Fruit fly (Drosophila melanogaster) whole organism, adult: ENCODE data around the gene Mhc.

ENCODE experiments used
- CG11617 ChIP-seq: fragments of 200-800 bp; sonication (Bioruptor generic); optimal IDR thresholded peaks from 2 replicates; lab custom pipeline; 2017; ENCODE audit warnings: mild to moderate bottlenecking, missing biosample characterization, missing genetic modification reagents, missing genetic modification characterization
- CG12768 ChIP-seq: fragments of 200-800 bp; sonication (Bioruptor generic); optimal IDR thresholded peaks from 2 replicates; lab custom pipeline; 2017; ENCODE audit warnings: missing biosample characterization, missing genetic modification characterization, mild to moderate bottlenecking, moderate library complexity, missing genetic modification reagents
- CG14711 ChIP-seq: fragments of 200-800 bp; sonication (Bioruptor generic); optimal IDR thresholded peaks from 2 replicates; lab custom pipeline; 2018; ENCODE audit warnings: missing biosample characterization, mild to moderate bottlenecking, missing genetic modification characterization, moderate library complexity
- CG1620 ChIP-seq: fragments of 200-800 bp; sonication (Bioruptor generic); optimal IDR thresholded peaks from 2 replicates; lab custom pipeline; 2016; ENCODE audit warnings: missing biosample characterization, missing genetic modification characterization
- CG33017 ChIP-seq: fragments of 200-800 bp; sonication (Bioruptor generic); optimal IDR thresholded peaks from 2 replicates; lab custom pipeline; 2018; ENCODE audit warnings: missing biosample characterization, mild to moderate bottlenecking, missing genetic modification characterization, moderate library complexity
- CG5204 ChIP-seq: fragments of 200-800 bp; sonication (Bioruptor generic); optimal IDR thresholded peaks from 2 replicates; lab custom pipeline; 2016; ENCODE audit warnings: missing biosample characterization, missing genetic modification characterization
- CG7045 ChIP-seq: fragments of 200-800 bp; sonication (Bioruptor generic); optimal IDR thresholded peaks from 2 replicates; lab custom pipeline; 2017; ENCODE audit warnings: missing biosample characterization, mild to moderate bottlenecking, missing genetic modification characterization
- CG7101 ChIP-seq: fragments of 200-800 bp; sonication (Bioruptor generic); optimal IDR thresholded peaks from 2 replicates; lab custom pipeline; 2018; ENCODE audit warnings: missing biosample characterization, mild to moderate bottlenecking, missing genetic modification characterization, moderate library complexity
- Clk ChIP-seq: fragments of 200-800 bp; sonication (Bioruptor generic); optimal IDR thresholded peaks from 2 replicates; lab custom pipeline; 2017; ENCODE audit warnings: missing biosample characterization, missing genetic modification characterization
- Crg-1 ChIP-seq: fragments of 200-800 bp; sonication (Bioruptor generic); optimal IDR thresholded peaks from 2 replicates; lab custom pipeline; 2016; ENCODE audit warnings: missing biosample characterization, missing genetic modification characterization
- Hr96 ChIP-seq: fragments of 200-800 bp; sonication (Bioruptor generic); optimal IDR thresholded peaks from 2 replicates; lab custom pipeline; 2016; ENCODE audit warnings: missing biosample characterization, missing genetic modification characterization
- Mnt ChIP-seq: fragments of 200-800 bp; sonication (Bioruptor generic); optimal IDR thresholded peaks from 2 replicates; lab custom pipeline; 2016; ENCODE audit warnings: missing biosample characterization, mild to moderate bottlenecking, missing genetic modification characterization
- bab1 ChIP-seq: fragments of 200-800 bp; sonication (Bioruptor generic); optimal IDR thresholded peaks from 3 replicates; lab custom pipeline; 2019; ENCODE audit warnings: missing biosample characterization, mild to moderate bottlenecking, missing genetic modification characterization, moderate library complexity
- cic ChIP-seq: fragments of 200-800 bp; sonication (Bioruptor generic); optimal IDR thresholded peaks from 2 replicates; lab custom pipeline; 2017; ENCODE audit warnings: missing biosample characterization, mild to moderate bottlenecking, missing genetic modification characterization, moderate library complexity
- cnc ChIP-seq, 2 experiments: fragments of >200 bp; optimal IDR thresholded peaks; 2 replicates each; lab custom pipeline; 2017
- kay ChIP-seq: fragments of 200-800 bp; sonication (Bioruptor generic); peaks from one replicate; lab custom pipeline; 2016; ENCODE audit warnings: missing biosample characterization, missing genetic modification characterization, borderline replicate concordance
- ovo ChIP-seq: fragments of 200-800 bp; sonication (Bioruptor generic); optimal IDR thresholded peaks from 2 replicates; lab custom pipeline; 2016; ENCODE audit warnings: missing biosample characterization, missing genetic modification characterization
- pad ChIP-seq: fragments of 200-800 bp; sonication (Bioruptor generic); optimal IDR thresholded peaks from 3 replicates; lab custom pipeline; 2017; ENCODE audit warnings: missing biosample characterization, missing genetic modification characterization, mild to moderate bottlenecking, moderate library complexity, missing genetic modification reagents
- tj ChIP-seq: fragments of 200-800 bp; sonication (Bioruptor generic); optimal IDR thresholded peaks from 3 replicates; lab custom pipeline; 2017; ENCODE audit warnings: missing biosample characterization, mild to moderate bottlenecking, missing genetic modification characterization, moderate library complexity
- toe ChIP-seq: fragments of 200-800 bp; sonication (Bioruptor generic); optimal IDR thresholded peaks from 2 replicates; lab custom pipeline; 2016; ENCODE audit warnings: missing biosample characterization, missing genetic modification characterization

Mhc gene

dm6 chr2L:16761891-16762290 is 4.5 kb upstream of the Mhc start:
- no peak for TF ChIP-seq CG33017 (tag; lab: Kevin White, UChicago)
- no peak for TF ChIP-seq toe (GFP tag; lab: Kevin White, UChicago)
- no peak for TF ChIP-seq CG7045
- no peak for TF ChIP-seq Clk
- no peak for TF ChIP-seq CG12768 (GFP tag; lab: Kevin White, UChicago)
- no peak for TF ChIP-seq CG5204 (GFP tag; lab: Kevin White, UChicago)
- TF ChIP-seq cnc (optimal IDR thresholded peaks at IDR 0.05; lab: Kevin White, UChicago): no peak
- TF ChIP-seq pad: no peak
- TF ChIP-seq Mnt (GFP tag; lab: Kevin White, UChicago): no peak
- no peak for TF ChIP-seq tj (GFP tag; lab: Kevin White, UChicago)
- TF ChIP-seq CG11617 (GFP tag; lab: Kevin White, UChicago): no peak
- no peak for TF ChIP-seq bab1 (GFP tag; lab: Kevin White, UChicago)
- no peak for TF ChIP-seq kay (GFP tag; lab: Kevin White, UChicago)
- TF ChIP-seq CG7101 (tag; lab: Kevin White, UChicago): no peak
- no peak for TF ChIP-seq Hr96 (GFP tag; lab: Kevin White, UChicago)
- TF ChIP-seq CG1620 (GFP tag; lab: Kevin White, UChicago): no peak
- TF ChIP-seq ovo (GFP tag; lab: Kevin White, UChicago): no peak
- no peak for TF ChIP-seq Crg-1 (GFP tag; lab: Kevin White, UChicago)
- no peak for TF ChIP-seq cic

- TF ChIP-seq CG5204 (GFP tag; lab: Kevin White, UChicago) (no peak), tj (GFP tag; lab: Kevin White, UChicago) (no peak), ovo (GFP tag; lab: Kevin White, UChicago) (no peak), CG7101 (tag; lab: Kevin White, UChicago) (no peak), CG33017 (tag; lab: Kevin White, UChicago) (no peak), CG11617 (GFP tag; lab: Kevin White, UChicago) (no peak), pad (no peak), Hr96 (GFP tag; lab: Kevin White, UChicago) (no peak), CG7045 (no peak), cnc (optimal IDR thresholded peaks at IDR 0.05; lab: Kevin White, UChicago) (no peak), Crg-1 (GFP tag; lab: Kevin White, UChicago) (no peak), CG14711 (tag; lab: Kevin White, UChicago) (no peak), Mnt (GFP tag; lab: Kevin White, UChicago) (no peak), bab1 (GFP tag; lab: Kevin White, UChicago) (no peak), CG1620 (GFP tag; lab: Kevin White, UChicago) (no peak), CG12768 (GFP tag; lab: Kevin White, UChicago) (no peak), Clk (no peak), kay (GFP tag; lab: Kevin White, UChicago) (no peak), cic (no peak)
These were observed 1.9 kb upstream of the Mhc start for dm6 chr2L:16764480-16764879.

- TF ChIP-seq CG14711 (tag; lab: Kevin White, UChicago) (no peak), Hr96 (GFP tag; lab: Kevin White, UChicago) (no peak)
These were observed 21.2 kb downstream of the Mhc start for dm6 chr2L:16787548-16787947.

- no peak for TF ChIP-seq CG7101 (tag; lab: Kevin White, UChicago)
- TF ChIP-seq kay (GFP tag; lab: Kevin White, UChicago): peak; percentile 2
These were observed 22.5 kb downstream of the Mhc start for dm6 chr2L:16788885-16789284.

- TF ChIP-seq Clk: no peak
- no peak for TF ChIP-seq CG1620 (GFP tag; lab: Kevin White, UChicago)
- no peak for TF ChIP-seq tj (GFP tag; lab: Kevin White, UChicago)
- no peak for TF ChIP-seq CG33017 (tag; lab: Kevin White, UChicago)
- TF ChIP-seq Hr96 (GFP tag; lab: Kevin White, UChicago): no peak
- no peak for TF ChIP-seq toe (GFP tag; lab: Kevin White, UChicago)
- TF ChIP-seq CG7101 (tag; lab: Kevin White, UChicago): no peak
- TF ChIP-seq cic: no peak
- no peak for TF ChIP-seq Mnt (GFP tag; lab: Kevin White, UChicago)
- no peak for TF ChIP-seq CG14711 (tag; lab: Kevin White, UChicago)
- TF ChIP-seq ovo (GFP tag; lab: Kevin White, UChicago): no peak
- TF ChIP-seq kay (GFP tag; lab: Kevin White, UChicago): no peak
These were observed 23.5 kb downstream of the Mhc start for dm6 chr2L:16789880-16790279.

dm6 chr2L:16790671-16791270 is 24.4 kb downstream of the Mhc start, which contains the start of gene Cyt-b5-r:
Gene Cyt-b5-r (minus strand): TSS chr2L:16790721.
- TF ChIP-seq CG12768 (GFP tag; lab: Kevin White, UChicago) (no peak), cic (peak; percentile 5), Mnt (GFP tag; lab: Kevin White, UChicago) (peak; percentile 6), tj (GFP tag; lab: Kevin White, UChicago) (no peak)

- TF ChIP-seq kay (GFP tag; lab: Kevin White, UChicago): peak; percentile 74
- TF ChIP-seq CG1620 (GFP tag; lab: Kevin White, UChicago): no peak
These were observed 25.0 kb downstream of the Mhc start, which contains the start of gene CG17928 for dm6 chr2L:16791345-16791744. Gene CG17928 (plus strand): TSS chr2L:16791568.
